Worm (Caenorhabditis elegans) whole organism, L1 larva: Measurements from ENCODE around the gene ctsa-3.2.

Experiments used
- C04F5.9 ChIP-seq: sonication (generic microtip); optimal IDR thresholded peaks from 2 replicates; lab custom pipeline; 2016; ENCODE audit warnings: missing genetic modification characterization, missing compliant biosample characterization
- ama-1 ChIP-seq: fragments of 150-350 bp; optimal IDR thresholded peaks from 2 replicates; lab custom pipeline; 2014
- dpl-1 ChIP-seq, 3 experiments: fragments of 150-350 bp in 2 of 3; sonication (generic microtip) in 1 of 3; optimal IDR thresholded peaks; 2 replicates each; lab custom pipeline; 2014 to 2017; ENCODE audit warnings: missing biosample characterization in 3 of 3, missing genetic modification characterization in 3 of 3, missing genetic modification reagents in 3 of 3
- efl-3 ChIP-seq: fragments of 200-800 bp; sonication (Bioruptor generic); optimal IDR thresholded peaks from 2 replicates; lab custom pipeline; 2018; ENCODE audit warnings: mild to moderate bottlenecking, missing genetic modification characterization, missing compliant biosample characterization
- mdl-1 ChIP-seq, 2 experiments: fragments of 150-350 bp; optimal IDR thresholded peaks; 2 replicates each; lab custom pipeline; 2014 to 2017; ENCODE audit warnings: missing biosample characterization in 2 of 2, missing genetic modification characterization in 2 of 2, inconsistent platforms in 1 of 2
- pag-3 ChIP-seq: sonication (generic microtip); optimal IDR thresholded peaks from 2 replicates; lab custom pipeline; 2017; ENCODE audit warnings: missing genetic modification characterization, mild to moderate bottlenecking, missing compliant biosample characterization, antibody characterized with exemption, borderline replicate concordance; ENCODE audit not compliant: insufficient read depth
- pqm-1 ChIP-seq: sonication (generic microtip); optimal IDR thresholded peaks from 3 replicates; lab custom pipeline; 2017; ENCODE audit warnings: missing biosample characterization, missing genetic modification characterization
- sptf-1 ChIP-seq: fragments of 150-350 bp; optimal IDR thresholded peaks from 2 replicates; lab custom pipeline; 2014; ENCODE audit warnings: missing biosample characterization, missing genetic modification characterization
- tlp-1 ChIP-seq: fragments of 150-350 bp; optimal IDR thresholded peaks from 2 replicates; lab custom pipeline; 2014; ENCODE audit warnings: missing biosample characterization, missing genetic modification characterization
- unc-130 ChIP-seq: fragments of 150-350 bp; optimal IDR thresholded peaks from 2 replicates; lab custom pipeline; 2017; ENCODE audit warnings: missing biosample characterization, missing genetic modification characterization, inconsistent platforms
- unc-86 ChIP-seq: sonication (generic microtip); optimal IDR thresholded peaks from 2 replicates; lab custom pipeline; 2016; ENCODE audit warnings: missing genetic modification characterization, missing compliant biosample characterization

DNA sequence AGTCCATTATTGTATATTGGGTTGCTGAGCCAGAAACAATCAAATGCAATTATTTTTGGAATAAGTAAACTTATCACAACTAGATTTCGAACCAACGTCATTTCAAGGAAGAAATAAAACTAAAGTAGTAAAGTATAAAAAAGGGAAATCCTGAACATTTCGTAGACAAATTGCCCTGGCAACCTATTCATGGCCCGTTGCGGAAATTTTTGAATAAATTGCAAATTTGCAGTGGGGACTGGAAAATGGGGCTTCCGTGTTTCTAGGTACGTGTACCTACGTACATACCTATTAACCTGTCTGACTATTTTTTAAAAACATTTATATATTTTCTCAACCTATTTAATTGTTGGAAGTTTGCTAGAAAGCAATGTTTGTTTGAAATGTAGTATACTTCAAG is 40.0 kb downstream of the ctsa-3.2 start, which contains the start of gene F26C11.3:
- TF ChIP-seq unc-86 (tag; lab: Kevin White, UChicago) (no peak), efl-3 (GFP tag; lab: Kevin White, UChicago) (no peak), sptf-1 (no peak), pag-3 (tag; lab: Kevin White, UChicago) (no peak), unc-130 (tag; lab: Kevin White, UChicago) (no peak), tlp-1 (no peak), pqm-1 (tag; lab: Kevin White, UChicago) (no peak), ama-1 (no peak), mdl-1 (tag; optimal IDR thresholded peaks at IDR 0.05; lab: Kevin White, UChicago) (no peak), C04F5.9 (tag; lab: Kevin White, UChicago) (no peak), dpl-1 (GFP tag; optimal IDR thresholded peaks at IDR 0.05; lab: Kevin White, UChicago) (no peak)
